Comparison of ENCODE assay signal across 3 worm cellular contexts in the genomic region with DNA sequence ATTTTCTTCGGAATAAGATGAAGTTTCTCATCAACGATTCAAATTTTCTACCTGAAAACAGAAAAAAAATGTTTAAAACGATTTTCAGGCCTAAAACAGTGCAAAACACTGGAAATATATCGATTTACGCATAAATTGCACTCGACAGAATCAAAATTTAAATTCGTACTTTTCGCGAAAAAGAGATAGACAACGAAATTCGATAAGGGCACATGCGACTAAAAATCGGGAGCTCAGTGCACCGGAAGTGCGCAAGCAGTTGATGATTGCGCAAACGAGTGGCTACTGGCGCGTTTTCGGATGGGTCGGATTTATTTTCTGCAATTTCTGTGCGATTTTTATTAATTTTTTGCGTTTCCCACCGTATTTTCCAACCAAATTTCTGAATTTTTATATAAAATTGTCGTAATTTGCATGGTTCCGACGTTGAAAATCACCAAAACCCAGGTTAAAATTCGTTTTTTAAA.
TF ChIP-seq lines count a peak whose summit lies in the region.

Gene Y39A1A.21 (minus strand): TSS at position 51 of the 467 bp plus-strand sequence.
Gene Y39A1A.22 (minus strand): TSS at position 57 of the 467 bp plus-strand sequence.

TF ChIP-seq in whole organism, L1 larva, 84 proteins besides CTCF, POLR2A, EP300 and RAD21 (continued from another document and continues in another):
- TF ChIP-seq ceh-63 (GFP tag; optimal IDR thresholded peaks at IDR 0.05; lab: Kevin White, UChicago) (no peak), irx-1 (tag; optimal IDR thresholded peaks at IDR 0.05; lab: Kevin White, UChicago) (peak; percentile 87), mab-9 (GFP tag; IDR thresholded peaks at IDR 0.05; lab: Robert Waterston, UW) (peak; percentile 80), lin-14 (GFP tag; optimal IDR thresholded peaks at IDR 0.05; lab: Kevin White, UChicago) (no peak), nhr-71 (tag; optimal IDR thresholded peaks at IDR 0.05; lab: Kevin White, UChicago) (peak; percentile 89), alr-1 (tag; optimal IDR thresholded peaks at IDR 0.05; lab: Kevin White, UChicago; ENCODE audit: borderline replicate concordance) (no peak), hpl-2 (GFP tag; optimal IDR thresholded peaks at IDR 0.05; lab: Kevin White, UChicago) (no peak), lin-39 (tag; optimal IDR thresholded peaks at IDR 0.05; lab: Kevin White, UChicago) (peak; percentile 85), nhr-90 (tag; optimal IDR thresholded peaks at IDR 0.05; lab: Kevin White, UChicago; ENCODE audit: poor library complexity) (peak; percentile 86), aha-1 (tag; optimal IDR thresholded peaks at IDR 0.05; lab: Kevin White, UChicago) (peak; percentile 43), ets-5 (GFP tag; IDR thresholded peaks at IDR 0.05; lab: Robert Waterston, UW) (no peak), nhr-12 (tag; optimal IDR thresholded peaks at IDR 0.05; lab: Kevin White, UChicago) (no peak), C16A3.4 (tag; optimal IDR thresholded peaks at IDR 0.05; lab: Kevin White, UChicago) (peak; percentile 71), lin-15B (tag; optimal IDR thresholded peaks at IDR 0.05; lab: Kevin White, UChicago) (peak; percentile 69), ztf-4 (tag; optimal IDR thresholded peaks at IDR 0.05; lab: Kevin White, UChicago) (peak; percentile 66), Y116A8C.19 (tag; optimal IDR thresholded peaks at IDR 0.05; lab: Kevin White, UChicago; ENCODE audit: borderline replicate concordance) (no peak), F16B12.6 (tag; optimal IDR thresholded peaks at IDR 0.05; lab: Kevin White, UChicago) (peak; percentile 73), C34B4.2 (tag; optimal IDR thresholded peaks at IDR 0.05; lab: Kevin White, UChicago) (peak; percentile 20), mef-2 (tag; optimal IDR thresholded peaks at IDR 0.05; lab: Kevin White, UChicago) (peak; percentile 33), mep-1 (tag; optimal IDR thresholded peaks at IDR 0.05; lab: Kevin White, UChicago) (peak; percentile 88), zip-4 (GFP tag; optimal IDR thresholded peaks at IDR 0.05; lab: Kevin White, UChicago) (peak; percentile 76), hlh-17 (GFP tag; optimal IDR thresholded peaks at IDR 0.05; lab: Kevin White, UChicago; ENCODE audit: borderline replicate concordance) (no peak), lir-3 (tag; optimal IDR thresholded peaks at IDR 0.05; lab: Kevin White, UChicago; ENCODE audit: poor library complexity) (no peak), pag-3 (tag; optimal IDR thresholded peaks at IDR 0.05; lab: Kevin White, UChicago; ENCODE audit: borderline replicate concordance, insufficient read depth) (no peak), skn-1 (tag; optimal IDR thresholded peaks at IDR 0.05; lab: Kevin White, UChicago) (peak; percentile 53), vab-15 (tag; optimal IDR thresholded peaks at IDR 0.05; lab: Kevin White, UChicago) (no peak), sptf-1 (tag; optimal IDR thresholded peaks at IDR 0.05; lab: Kevin White, UChicago) (no peak), unc-130 (tag; optimal IDR thresholded peaks at IDR 0.05; lab: Kevin White, UChicago) (peak; percentile 73), nhr-76 (tag; optimal IDR thresholded peaks at IDR 0.05; lab: Kevin White, UChicago) (no peak), ceh-82 (tag; optimal IDR thresholded peaks at IDR 0.05; lab: Kevin White, UChicago) (peak; percentile 84 to 93 (median 86)), rnt-1 (tag; optimal IDR thresholded peaks at IDR 0.05; lab: Kevin White, UChicago) (peak; percentile 92), nhr-85 (tag; lab: Kevin White, UChicago) (peak; percentile 94), sox-4 (tag; optimal IDR thresholded peaks at IDR 0.05; lab: Kevin White, UChicago) (peak; percentile 76), lin-13 (GFP tag; optimal IDR thresholded peaks at IDR 0.05; lab: Kevin White, UChicago) (peak; percentile 86), blmp-1 (tag; optimal IDR thresholded peaks at IDR 0.05; lab: Kevin White, UChicago) (no peak), nhr-28 (tag; optimal IDR thresholded peaks at IDR 0.05; lab: Kevin White, UChicago) (no peak), ceh-88 (GFP tag; IDR thresholded peaks at IDR 0.05; lab: Robert Waterston, UW) (peak; percentile 45; the same call in 1 of the 2 replicates), dsc-1 (tag; optimal IDR thresholded peaks at IDR 0.05; lab: Kevin White, UChicago) (peak; percentile 91), aly-2 (tag; optimal IDR thresholded peaks at IDR 0.05; lab: Kevin White, UChicago) (peak; percentile 86), sup-37 (GFP tag; optimal IDR thresholded peaks at IDR 0.05; lab: Kevin White, UChicago) (peak; percentile 70), nhr-20 (tag; optimal IDR thresholded peaks at IDR 0.05; lab: Kevin White, UChicago) (peak; percentile 78)

TF ChIP-seq in whole organism, L3 larva, 47 proteins besides CTCF, POLR2A, EP300 and RAD21 (continued from another document):
- TF ChIP-seq lsy-12 (tag; optimal IDR thresholded peaks at IDR 0.05; lab: Kevin White, UChicago) (peak; percentile 44), sea-2 (GFP tag; optimal IDR thresholded peaks at IDR 0.05; lab: Kevin White, UChicago) (no peak), egl-5 (tag; optimal IDR thresholded peaks at IDR 0.05; lab: Kevin White, UChicago) (peak; percentile 72), nfya-1 (tag; optimal IDR thresholded peaks at IDR 0.05; lab: Kevin White, UChicago; ENCODE audit: insufficient read depth) (peak; percentile 88), ceh-28 (tag; optimal IDR thresholded peaks at IDR 0.05; lab: Kevin White, UChicago) (peak; percentile 67), tbx-2 (tag; optimal IDR thresholded peaks at IDR 0.05; lab: Kevin White, UChicago) (peak; percentile 76)

TF ChIP-seq in whole organism, young adult, 124 proteins besides CTCF, POLR2A, EP300 and RAD21 (continued from another document and continues in another):
- no peak for TF ChIP-seq F55B11.4 (tag; optimal IDR thresholded peaks at IDR 0.05; lab: Kevin White, UChicago; ENCODE audit: borderline replicate concordance, insufficient read depth)
- TF ChIP-seq snpc-1.1 (tag; optimal IDR thresholded peaks at IDR 0.05; lab: Kevin White, UChicago; ENCODE audit: insufficient read depth), result no peak
- TF ChIP-seq ets-4 (GFP tag; optimal IDR thresholded peaks at IDR 0.05; lab: Kevin White, UChicago), result no peak
- no peak for TF ChIP-seq lsy-27 (tag; optimal IDR thresholded peaks at IDR 0.05; lab: Kevin White, UChicago; ENCODE audit: borderline replicate concordance, insufficient read depth)
- TF ChIP-seq ztf-22 (GFP tag; optimal IDR thresholded peaks at IDR 0.05; lab: Kevin White, UChicago), result no peak
- TF ChIP-seq ekl-4 (GFP tag; IDR thresholded peaks at IDR 0.05; lab: Robert Waterston, UW), result peak; percentile 74; the same call in 1 of the 2 replicates
- no peak for TF ChIP-seq ztf-28 (GFP tag; IDR thresholded peaks at IDR 0.05; lab: Robert Waterston, UW)
- TF ChIP-seq F57A8.1 (GFP tag; optimal IDR thresholded peaks at IDR 0.05; lab: Kevin White, UChicago), result no peak
- peak; percentile 74 for TF ChIP-seq F33H1.4 (GFP tag; IDR thresholded peaks at IDR 0.05; lab: Robert Waterston, UW)
- TF ChIP-seq tbx-9 (tag; optimal IDR thresholded peaks at IDR 0.05; lab: Kevin White, UChicago; ENCODE audit: borderline replicate concordance), result no peak
- TF ChIP-seq mxl-1 (tag; optimal IDR thresholded peaks at IDR 0.05; lab: Kevin White, UChicago), result no peak
- TF ChIP-seq F39B2.1 (GFP tag; IDR thresholded peaks at IDR 0.05; lab: Robert Waterston, UW), result no peak
- TF ChIP-seq hlh-26 (GFP tag; conservative IDR thresholded peaks at IDR 0.05; lab: Robert Waterston, UW), result no peak
- TF ChIP-seq dox-1 (GFP tag; IDR thresholded peaks at IDR 0.05; lab: Robert Waterston, UW), result peak; percentile 87
- peak; percentile 43; the same call in 1 of the 2 replicates for TF ChIP-seq Y95B8A.8 (GFP tag; IDR thresholded peaks at IDR 0.05; lab: Robert Waterston, UW)
- TF ChIP-seq Y67H2A.10 (GFP tag; conservative IDR thresholded peaks at IDR 0.05; lab: Robert Waterston, UW), result no peak
- TF ChIP-seq lin-54 (GFP tag; optimal IDR thresholded peaks at IDR 0.05; lab: Kevin White, UChicago), result peak; percentile 80
- no peak for TF ChIP-seq egl-18 (GFP tag; IDR thresholded peaks at IDR 0.05; lab: Robert Waterston, UW)
- TF ChIP-seq zfh-2 (GFP tag; conservative IDR thresholded peaks at IDR 0.05; lab: Robert Waterston, UW), result no peak
- no peak for TF ChIP-seq sptf-2 (GFP tag; optimal IDR thresholded peaks at IDR 0.05; lab: Kevin White, UChicago)
- no peak for TF ChIP-seq Y79H2A.3 (GFP tag; conservative IDR thresholded peaks at IDR 0.05; lab: Robert Waterston, UW)
- no peak for TF ChIP-seq mel-28 (tag; optimal IDR thresholded peaks at IDR 0.05; lab: Kevin White, UChicago; ENCODE audit: borderline replicate concordance)
- TF ChIP-seq egrh-3 (GFP tag; IDR thresholded peaks at IDR 0.05; lab: Robert Waterston, UW), result no peak
- peak; percentile 41 for TF ChIP-seq ztf-26 (tag; optimal IDR thresholded peaks at IDR 0.05; lab: Kevin White, UChicago)
- 0 out of 2 replicates have a peak, but pooled peaks have one; percentile 37 for TF ChIP-seq hsf-1 (GFP tag; IDR thresholded peaks at IDR 0.05; lab: Robert Waterston, UW)
- no peak for TF ChIP-seq nfya-1 (tag; optimal IDR thresholded peaks at IDR 0.05; lab: Kevin White, UChicago; ENCODE audit: borderline replicate concordance, insufficient read depth)
- no peak for TF ChIP-seq unc-62 (GFP tag; optimal IDR thresholded peaks at IDR 0.05; lab: Kevin White, UChicago)
- TF ChIP-seq madf-10 (tag; optimal IDR thresholded peaks at IDR 0.05; lab: Kevin White, UChicago), result peak; percentile 16
- no peak for TF ChIP-seq ceh-40 (GFP tag; IDR thresholded peaks at IDR 0.05; lab: Robert Waterston, UW)
- no peak for TF ChIP-seq lin-26 (GFP tag; IDR thresholded peaks at IDR 0.05; lab: Robert Waterston, UW)
- TF ChIP-seq let-526 (GFP tag; IDR thresholded peaks at IDR 0.05; lab: Robert Waterston, UW), result no peak
- peak; percentile 37 for TF ChIP-seq repo-1 (tag; optimal IDR thresholded peaks at IDR 0.05; lab: Kevin White, UChicago)
- TF ChIP-seq attf-5 (GFP tag; optimal IDR thresholded peaks at IDR 0.05; lab: Kevin White, UChicago), result peak; percentile 77
- no peak for TF ChIP-seq aptf-3 (GFP tag; IDR thresholded peaks at IDR 0.05; lab: Robert Waterston, UW)
- TF ChIP-seq efl-1 (GFP tag; optimal IDR thresholded peaks at IDR 0.05; lab: Kevin White, UChicago), result peak; percentile 28
- peak; percentile 80 for TF ChIP-seq lin-40 (tag; optimal IDR thresholded peaks at IDR 0.05; lab: Kevin White, UChicago)
- no peak for TF ChIP-seq attf-6 (GFP tag; IDR thresholded peaks at IDR 0.05; lab: Robert Waterston, UW)
- no peak for TF ChIP-seq rpc-1 (optimal IDR thresholded peaks at IDR 0.05; lab: Kevin White, UChicago)
- no peak for TF ChIP-seq rpc-1 (tag; optimal IDR thresholded peaks at IDR 0.05; lab: Kevin White, UChicago)
- TF ChIP-seq zim-3 (tag; optimal IDR thresholded peaks at IDR 0.05; lab: Kevin White, UChicago), result no peak
- no peak for TF ChIP-seq snpc-4 (GFP tag; optimal IDR thresholded peaks at IDR 0.05; lab: Kevin White, UChicago)
- TF ChIP-seq snpc-4 (tag; optimal IDR thresholded peaks at IDR 0.05; lab: Kevin White, UChicago), result peak; percentile 40 to 59 (median 48)
- no peak for TF ChIP-seq nhr-120 (GFP tag; IDR thresholded peaks at IDR 0.05; lab: Robert Waterston, UW)
- no peak for TF ChIP-seq F52B5.7 (tag; optimal IDR thresholded peaks at IDR 0.05; lab: Kevin White, UChicago)
- no peak for TF ChIP-seq cebp-2 (GFP tag; IDR thresholded peaks at IDR 0.05; lab: Robert Waterston, UW)
- no peak for TF ChIP-seq fkh-3 (tag; optimal IDR thresholded peaks at IDR 0.05; lab: Kevin White, UChicago)
- peak; percentile 79 for TF ChIP-seq rcor-1 (GFP tag; IDR thresholded peaks at IDR 0.05; lab: Robert Waterston, UW)
- peak; percentile 74 for TF ChIP-seq hmg-20 (GFP tag; IDR thresholded peaks at IDR 0.05; lab: Robert Waterston, UW)
- TF ChIP-seq bed-1 (GFP tag; IDR thresholded peaks at IDR 0.05; lab: Robert Waterston, UW), result no peak
- no peak for TF ChIP-seq unc-130 (GFP tag; optimal IDR thresholded peaks at IDR 0.05; lab: Kevin White, UChicago)
- peak; percentile 70 for TF ChIP-seq nhr-80 (tag; optimal IDR thresholded peaks at IDR 0.05; lab: Kevin White, UChicago)
- TF ChIP-seq him-1 (tag; optimal IDR thresholded peaks at IDR 0.05; lab: Kevin White, UChicago), result peak; percentile 73
- TF ChIP-seq lsl-1 (GFP tag; optimal IDR thresholded peaks at IDR 0.05; lab: Kevin White, UChicago), result peak; percentile 71
- TF ChIP-seq pbrm-1 (GFP tag; IDR thresholded peaks at IDR 0.05; lab: Robert Waterston, UW), result peak; percentile 74
- no peak for TF ChIP-seq mes-4 (tag; optimal IDR thresholded peaks at IDR 0.05; lab: Kevin White, UChicago)
- TF ChIP-seq ztf-18 (tag; optimal IDR thresholded peaks at IDR 0.05; lab: Kevin White, UChicago), result peak; percentile 99
- TF ChIP-seq K11D2.4 (GFP tag; IDR thresholded peaks at IDR 0.05; lab: Robert Waterston, UW), result peak; percentile 74
- no peak for TF ChIP-seq C17E4.6 (GFP tag; IDR thresholded peaks at IDR 0.05; lab: Robert Waterston, UW)
- TF ChIP-seq dpl-1 (GFP tag; optimal IDR thresholded peaks at IDR 0.05; lab: Kevin White, UChicago), result no peak
- TF ChIP-seq die-1 (tag; optimal IDR thresholded peaks at IDR 0.05; lab: Kevin White, UChicago), result no peak
- TF ChIP-seq lir-1 (GFP tag; conservative IDR thresholded peaks at IDR 0.05; lab: Robert Waterston, UW), result peak; percentile 11; the same call in 1 of the 2 replicates
- TF ChIP-seq B0035.1 (tag; optimal IDR thresholded peaks at IDR 0.05; lab: Kevin White, UChicago), result no peak
- peak; percentile 56 for TF ChIP-seq snpc-3.4 (tag; optimal IDR thresholded peaks at IDR 0.05; lab: Kevin White, UChicago)
- TF ChIP-seq atf-7 (tag; optimal IDR thresholded peaks at IDR 0.05; lab: Kevin White, UChicago), result peak; percentile 58
- TF ChIP-seq gei-17 (GFP tag; optimal IDR thresholded peaks at IDR 0.05; lab: Kevin White, UChicago), result no peak
- peak in 1 of 3 experiments; percentile 78 for TF ChIP-seq lin-35 (GFP tag; optimal IDR thresholded peaks at IDR 0.05; lab: Kevin White, UChicago)
- no peak for TF ChIP-seq hlh-12 (tag; optimal IDR thresholded peaks at IDR 0.05; lab: Kevin White, UChicago)
- no peak for TF ChIP-seq sdz-38 (tag; optimal IDR thresholded peaks at IDR 0.05; lab: Kevin White, UChicago)
- peak; percentile 75 for TF ChIP-seq ceh-100 (GFP tag; IDR thresholded peaks at IDR 0.05; lab: Robert Waterston, UW)
- no peak for TF ChIP-seq sea-2 (GFP tag; IDR thresholded peaks at IDR 0.05; lab: Robert Waterston, UW)
- peak; percentile 50; the same call in 1 of the 2 replicates for TF ChIP-seq ztf-6 (GFP tag; IDR thresholded peaks at IDR 0.05; lab: Robert Waterston, UW)
- TF ChIP-seq ccch-3 (GFP tag; optimal IDR thresholded peaks at IDR 0.05; lab: Kevin White, UChicago), result no peak
- peak; percentile 55 for TF ChIP-seq F23B12.7 (tag; optimal IDR thresholded peaks at IDR 0.05; lab: Kevin White, UChicago; ENCODE audit: insufficient read depth)
- no peak for TF ChIP-seq ama-1 (optimal IDR thresholded peaks at IDR 0.05; lab: Kevin White, UChicago)
- TF ChIP-seq ama-1 (GFP tag; optimal IDR thresholded peaks at IDR 0.05; lab: Kevin White, UChicago), result no peak
- peak; percentile 79 for TF ChIP-seq ZK185.1 (tag; optimal IDR thresholded peaks at IDR 0.05; lab: Kevin White, UChicago; ENCODE audit: poor library complexity, severe bottlenecking)
- TF ChIP-seq Y56A3A.18 (GFP tag; IDR thresholded peaks at IDR 0.05; lab: Robert Waterston, UW), result 0 out of 2 replicates have a peak, but pooled peaks have one; percentile 14
- no peak for TF ChIP-seq F57C9.4 (tag; optimal IDR thresholded peaks at IDR 0.05; lab: Kevin White, UChicago)
- TF ChIP-seq B0336.3 (GFP tag; IDR thresholded peaks at IDR 0.05; lab: Robert Waterston, UW), result peak; percentile 70
- peak; percentile 63 for TF ChIP-seq xnd-1 (tag; optimal IDR thresholded peaks at IDR 0.05; lab: Kevin White, UChicago)
- TF ChIP-seq let-607 (tag; optimal IDR thresholded peaks at IDR 0.05; lab: Kevin White, UChicago), result peak in 1 of 2 experiments; percentile 26
- peak; percentile 88 for TF ChIP-seq nfyb-1 (GFP tag; IDR thresholded peaks at IDR 0.05; lab: Robert Waterston, UW)
